Worm (Caenorhabditis elegans) whole organism, L2 larva: ENCODE measurements around the gene nspd-6.

Experiments used
- ceh-82 ChIP-seq: fragments of 150-350 bp; optimal IDR thresholded peaks from 2 replicates; lab custom pipeline; 2014; ENCODE audit warnings: missing biosample characterization, missing genetic modification characterization
- nhr-237 ChIP-seq: fragments of 150-350 bp; optimal IDR thresholded peaks from 2 replicates; lab custom pipeline; 2014; ENCODE audit warnings: missing biosample characterization, missing genetic modification characterization
- unc-39 ChIP-seq: fragments of 150-350 bp; optimal IDR thresholded peaks from 2 replicates; lab custom pipeline; 2014; ENCODE audit warnings: missing biosample characterization, missing genetic modification characterization
- ztf-11 ChIP-seq: sonication (generic microtip); optimal IDR thresholded peaks from 2 replicates; lab custom pipeline; 2017; ENCODE audit warnings: missing biosample characterization, missing genetic modification characterization

ce11 chrIV:5131781-5132180 is 33.7 kb downstream of the nspd-6 start:
- no peak for TF ChIP-seq ztf-11 (tag; lab: Kevin White, UChicago)
- no peak for TF ChIP-seq ceh-82 (tag; lab: Kevin White, UChicago)
- TF ChIP-seq nhr-237 (tag; lab: Kevin White, UChicago) = no peak
- no peak for TF ChIP-seq unc-39 (tag; lab: Kevin White, UChicago)
